Fruit fly (Drosophila melanogaster) whole organism, embryonic: ENCODE measurements around the gene mmy.

Source experiments
- Atf-2 ChIP-seq: fragments of 200-800 bp; sonication (Bioruptor generic); optimal IDR thresholded peaks from 2 replicates; lab custom pipeline; 2016; ENCODE audit warnings: missing biosample characterization, missing genetic modification characterization
- B-H1 ChIP-seq: fragments of 200-800 bp; sonication (Bioruptor generic); IDR thresholded peaks from 3 replicates; pipeline ENCODE4 v1.3.6; 2022; ENCODE audit warnings: missing biosample characterization, missing genetic modification characterization
- CG10959 ChIP-seq: fragments of 200-800 bp; sonication (Bioruptor generic); IDR thresholded peaks from 2 replicates; pipeline ENCODE4 v1.3.6; 2022; ENCODE audit warnings: missing biosample characterization, missing genetic modification characterization
- CG11504 ChIP-seq: fragments of 200-800 bp; sonication (Bioruptor generic); optimal IDR thresholded peaks from 3 replicates; lab custom pipeline; 2019; ENCODE audit warnings: missing biosample characterization, mild to moderate bottlenecking, missing genetic modification characterization, moderate library complexity
- CG12155 ChIP-seq: fragments of 200-800 bp; sonication (Bioruptor generic); optimal IDR thresholded peaks from 3 replicates; lab custom pipeline; 2016; ENCODE audit warnings: missing biosample characterization, missing genetic modification characterization
- CG15696 ChIP-seq: fragments of 200-800 bp; sonication (Bioruptor generic); optimal IDR thresholded peaks from 2 replicates; lab custom pipeline; 2019; ENCODE audit warnings: missing biosample characterization, mild to moderate bottlenecking, missing genetic modification characterization, moderate library complexity
- CG16815 ChIP-seq: fragments of 200-800 bp; sonication (Bioruptor generic); optimal IDR thresholded peaks from 3 replicates; lab custom pipeline; 2017; ENCODE audit warnings: missing biosample characterization, mild to moderate bottlenecking, missing genetic modification characterization
- CG17802 ChIP-seq: fragments of 200-800 bp; sonication (Bioruptor generic); optimal IDR thresholded peaks from 2 replicates; lab custom pipeline; 2018; ENCODE audit warnings: missing biosample characterization, mild to moderate bottlenecking, missing genetic modification characterization, moderate library complexity
- CG1792 ChIP-seq: fragments of 200-800 bp; sonication (Bioruptor generic); optimal IDR thresholded peaks from 2 replicates; lab custom pipeline; 2016; ENCODE audit warnings: missing biosample characterization, missing genetic modification characterization
- CG18011 ChIP-seq: fragments of 200-800 bp; sonication (Bioruptor generic); optimal IDR thresholded peaks from 2 replicates; lab custom pipeline; 2017; ENCODE audit warnings: missing biosample characterization, missing genetic modification characterization, mild to moderate bottlenecking, moderate library complexity, missing genotype
- CG32772 ChIP-seq: fragments of 200-800 bp; sonication (Bioruptor generic); IDR thresholded peaks from 2 replicates; pipeline ENCODE4 v1.3.6; 2022; ENCODE audit warnings: missing biosample characterization, missing genetic modification characterization
- CG3407 ChIP-seq: fragments of 200-800 bp; sonication (Bioruptor generic); optimal IDR thresholded peaks from 2 replicates; lab custom pipeline; 2018; ENCODE audit warnings: missing biosample characterization, mild to moderate bottlenecking, missing genetic modification characterization
- CG34422 ChIP-seq: fragments of 200-800 bp; sonication (Bioruptor generic); IDR thresholded peaks from 3 replicates; pipeline ENCODE4 v1.3.6; 2022; ENCODE audit warnings: missing biosample characterization, missing genetic modification characterization
- CG7372 ChIP-seq: fragments of 200-800 bp; sonication (Bioruptor generic); IDR thresholded peaks from 2 replicates; pipeline ENCODE4 v1.3.6; 2022; ENCODE audit warnings: missing biosample characterization, missing genetic modification characterization
- CG7556 ChIP-seq: fragments of 200-800 bp; sonication (Bioruptor generic); optimal IDR thresholded peaks from 2 replicates; lab custom pipeline; 2017; ENCODE audit warnings: missing biosample characterization, mild to moderate bottlenecking, missing genetic modification characterization
- CG8388 ChIP-seq: fragments of 200-800 bp; sonication (Bioruptor generic); optimal IDR thresholded peaks from 2 replicates; lab custom pipeline; 2019; ENCODE audit warnings: missing biosample characterization, mild to moderate bottlenecking, missing genetic modification characterization, moderate library complexity
- CG8924 ChIP-seq: fragments of 200-800 bp; optimal IDR thresholded peaks from 3 replicates; lab custom pipeline; 2019; ENCODE audit warnings: missing biosample characterization, mild to moderate bottlenecking, missing genetic modification characterization, moderate library complexity
- CoRest ChIP-seq: fragments of 200-800 bp; sonication (Bioruptor generic); optimal IDR thresholded peaks from 3 replicates; lab custom pipeline; 2018; ENCODE audit warnings: missing biosample characterization, mild to moderate bottlenecking, missing genetic modification characterization, moderate library complexity
- Dip2 ChIP-seq: fragments of 200-800 bp; sonication (Bioruptor generic); IDR thresholded peaks from 2 replicates; pipeline ENCODE4 v1.3.6; 2022; ENCODE audit warnings: missing biosample characterization, missing genetic modification characterization
- ERR ChIP-seq: fragments of 200-800 bp; sonication (Bioruptor generic); optimal IDR thresholded peaks from 2 replicates; lab custom pipeline; 2016; ENCODE audit warnings: missing biosample characterization, missing genetic modification characterization
- Fer1 ChIP-seq: fragments of 200-800 bp; sonication (Bioruptor generic); optimal IDR thresholded peaks from 2 replicates; lab custom pipeline; 2017; ENCODE audit warnings: missing biosample characterization, mild to moderate bottlenecking, missing genetic modification characterization
- Fer3 ChIP-seq: fragments of 200-800 bp; sonication (Bioruptor generic); optimal IDR thresholded peaks from 2 replicates; lab custom pipeline; 2018; ENCODE audit warnings: missing biosample characterization, mild to moderate bottlenecking, missing genetic modification characterization, moderate library complexity
- Hr39 ChIP-seq: fragments of >200 bp; optimal IDR thresholded peaks from 2 replicates; lab custom pipeline; 2017
- Lim3 ChIP-seq: fragments of 200-800 bp; sonication (Bioruptor generic); IDR thresholded peaks from 2 replicates; pipeline ENCODE4 v1.3.6; 2022; ENCODE audit warnings: missing biosample characterization, missing genetic modification characterization
- NC2β ChIP-seq: fragments of 200-800 bp; sonication (Bioruptor generic); optimal IDR thresholded peaks from 2 replicates; lab custom pipeline; 2016; ENCODE audit warnings: missing biosample characterization, missing genetic modification characterization
- Pdp1 ChIP-seq, 2 experiments: fragments of 200-800 bp; sonication (Bioruptor generic); optimal IDR thresholded peaks; 3 replicates each; lab custom pipeline; 2016; ENCODE audit warnings: missing biosample characterization in 2 of 2, missing genetic modification characterization in 2 of 2, mild to moderate bottlenecking in 1 of 2, moderate library complexity in 1 of 2
- Sry-β ChIP-seq: fragments of 200-800 bp; sonication (Bioruptor generic); optimal IDR thresholded peaks from 2 replicates; lab custom pipeline; 2018; ENCODE audit warnings: missing biosample characterization, mild to moderate bottlenecking, missing genetic modification characterization, moderate library complexity
- Vsx1 ChIP-seq: fragments of 200-800 bp; sonication (Bioruptor generic); optimal IDR thresholded peaks from 2 replicates; lab custom pipeline; 2017; ENCODE audit warnings: missing biosample characterization, mild to moderate bottlenecking, missing genetic modification characterization, missing genetic modification reagents
- ab ChIP-seq: fragments of 200-800 bp; sonication (Bioruptor generic); optimal IDR thresholded peaks from 2 replicates; lab custom pipeline; 2016; ENCODE audit warnings: missing biosample characterization, missing genetic modification characterization
- abd-A ChIP-seq: fragments of 200-800 bp; sonication (Bioruptor generic); optimal IDR thresholded peaks from 3 replicates; lab custom pipeline; 2019; ENCODE audit warnings: missing biosample characterization, mild to moderate bottlenecking, missing genetic modification characterization, moderate library complexity
- az2 ChIP-seq: fragments of 200-800 bp; sonication (Bioruptor generic); optimal IDR thresholded peaks from 3 replicates; lab custom pipeline; 2016; ENCODE audit warnings: missing biosample characterization, missing genetic modification characterization
- bcd ChIP-seq: fragments of 200-800 bp; sonication (Bioruptor generic); optimal IDR thresholded peaks from 2 replicates; lab custom pipeline; 2017; ENCODE audit warnings: missing biosample characterization, mild to moderate bottlenecking, missing genetic modification characterization
- bsh ChIP-seq, 2 experiments: fragments of 200-800 bp; sonication (Bioruptor generic); optimal IDR thresholded peaks; 2 replicates each; lab custom pipeline; 2017 to 2018; ENCODE audit warnings: mild to moderate bottlenecking in 2 of 2, missing biosample characterization in 2 of 2, missing genetic modification characterization in 2 of 2, moderate library complexity in 1 of 2
- cato ChIP-seq: fragments of 200-800 bp; sonication (Bioruptor generic); optimal IDR thresholded peaks from 2 replicates; lab custom pipeline; 2016; ENCODE audit warnings: missing biosample characterization, missing genetic modification characterization, borderline replicate concordance
- fd102C ChIP-seq: fragments of 200-800 bp; sonication (Bioruptor generic); optimal IDR thresholded peaks from 2 replicates; lab custom pipeline; 2018; ENCODE audit warnings: missing biosample characterization, mild to moderate bottlenecking, missing genetic modification characterization, moderate library complexity
- gro ChIP-seq: fragments of 200-800 bp; sonication (Bioruptor generic); optimal IDR thresholded peaks from 2 replicates; lab custom pipeline; 2016; ENCODE audit warnings: missing biosample characterization, missing genetic modification characterization
- gsb ChIP-seq: fragments of 200-800 bp; sonication (Bioruptor generic); IDR thresholded peaks from 2 replicates; pipeline ENCODE4 v1.3.6; 2022; ENCODE audit warnings: missing biosample characterization, missing genetic modification characterization
- inv ChIP-seq: fragments of 200-800 bp; sonication (Bioruptor generic); IDR thresholded peaks from 2 replicates; pipeline ENCODE4 v1.3.6; 2022; ENCODE audit warnings: missing biosample characterization, missing genetic modification characterization; ENCODE audit not compliant: partially characterized antibody
- ken ChIP-seq: fragments of 200-800 bp; sonication (Bioruptor generic); IDR thresholded peaks from 3 replicates; pipeline ENCODE4 v1.3.6; 2022; ENCODE audit warnings: missing biosample characterization, missing genetic modification characterization
- klu ChIP-seq: fragments of 200-800 bp; sonication (Bioruptor generic); IDR thresholded peaks from 2 replicates; pipeline ENCODE4 v1.3.6; 2022; ENCODE audit warnings: missing biosample characterization, missing genetic modification characterization
- knrl ChIP-seq: fragments of 200-800 bp; sonication (Bioruptor generic); IDR thresholded peaks from 3 replicates; pipeline ENCODE4 v1.3.6; 2022; ENCODE audit warnings: missing biosample characterization, missing genetic modification characterization; ENCODE audit not compliant: partially characterized antibody
- lmd ChIP-seq: fragments of 200-800 bp; sonication (Bioruptor generic); IDR thresholded peaks from 2 replicates; pipeline ENCODE4 v1.3.6; 2022; ENCODE audit warnings: missing biosample characterization, missing genetic modification characterization
- lola ChIP-seq, 3 experiments: fragments of >200 bp in 2 of 3; fragments of 200-800 bp in 1 of 3; sonication (Bioruptor generic) in 1 of 3; optimal IDR thresholded peaks; 2 replicates each; lab custom pipeline; 2017 to 2019; ENCODE audit warnings: missing biosample characterization in 3 of 3, missing genetic modification characterization in 3 of 3, mild to moderate bottlenecking in 1 of 3, moderate library complexity in 1 of 3
- mld ChIP-seq: fragments of 200-800 bp; sonication (Bioruptor generic); IDR thresholded peaks from 3 replicates; pipeline ENCODE4 v1.3.6; 2022; ENCODE audit warnings: missing biosample characterization, missing genetic modification characterization; ENCODE audit not compliant: partially characterized antibody
- nerfin-1 ChIP-seq: fragments of 200-800 bp; sonication (Bioruptor generic); optimal IDR thresholded peaks from 3 replicates; lab custom pipeline; 2019; ENCODE audit warnings: missing biosample characterization, mild to moderate bottlenecking, missing genetic modification characterization, moderate library complexity
- ro ChIP-seq: fragments of 200-800 bp; sonication (Bioruptor generic); IDR thresholded peaks from 2 replicates; pipeline ENCODE4 v1.3.6; 2022; ENCODE audit warnings: missing biosample characterization, missing genetic modification characterization
- schlank ChIP-seq: fragments of 200-800 bp; sonication (Bioruptor generic); optimal IDR thresholded peaks from 2 replicates; lab custom pipeline; 2018; ENCODE audit warnings: missing biosample characterization, mild to moderate bottlenecking, missing genetic modification characterization
- slp2 ChIP-seq: fragments of 200-800 bp; sonication (Bioruptor generic); optimal IDR thresholded peaks from 2 replicates; lab custom pipeline; 2016; ENCODE audit warnings: missing biosample characterization, missing genetic modification characterization
- sr ChIP-seq: fragments of 200-800 bp; sonication (Bioruptor generic); IDR thresholded peaks from 3 replicates; pipeline ENCODE4 v1.3.6; 2022; ENCODE audit warnings: missing biosample characterization, missing genetic modification characterization

mmy gene

dm6 chr2L:6455955-6456599 is 17.6 kb downstream of the mmy start, which contains the start of gene frj (continued):
- TF ChIP-seq CG3407 (GFP tag; lab: Kevin White, UChicago): no peak
- peak; percentile 48 for TF ChIP-seq CG10959 (GFP tag; lab: Robert Waterston, UW)
- TF ChIP-seq Dip2 (GFP tag; lab: Robert Waterston, UW): no peak
- TF ChIP-seq B-H1 (GFP tag; lab: Robert Waterston, UW): peak; percentile 39; the same call in 1 of the 3 replicates
- peak; percentile 33 for TF ChIP-seq ab
- TF ChIP-seq Fer3 (tag; lab: Kevin White, UChicago): peak; percentile 41
- TF ChIP-seq fd102C (GFP tag; lab: Kevin White, UChicago): no peak
- peak; percentile 71 for TF ChIP-seq nerfin-1 (tag; lab: Kevin White, UChicago)
- TF ChIP-seq CG17802: peak; percentile 95
- TF ChIP-seq ERR: no peak
- TF ChIP-seq CG34422: peak; percentile 62; the same call in 1 of the 3 replicates
- TF ChIP-seq CG1792 (GFP tag; lab: Kevin White, UChicago): no peak
- TF ChIP-seq cato (GFP tag; lab: Kevin White, UChicago): peak; percentile 61
- TF ChIP-seq bcd (GFP tag; lab: Kevin White, UChicago): peak; percentile 68
- TF ChIP-seq gro (GFP tag; lab: Kevin White, UChicago): peak; percentile 62
- peak; percentile 74; the same call in 2 of the 3 replicates for TF ChIP-seq ken (GFP tag; lab: Robert Waterston, UW)
- peak; percentile 60 for TF ChIP-seq CG8924 (tag; lab: Kevin White, UChicago)
- no peak for TF ChIP-seq CG7372 (GFP tag; lab: Robert Waterston, UW)
- peak; percentile 78 for TF ChIP-seq knrl (GFP tag; lab: Robert Waterston, UW)
- TF ChIP-seq abd-A (tag; lab: Kevin White, UChicago): no peak
- TF ChIP-seq CG15696 (tag; lab: Kevin White, UChicago): peak; percentile 58
- peak; percentile 56 to 65 for TF ChIP-seq Pdp1 (GFP tag; optimal IDR thresholded peaks at IDR 0.05; lab: Kevin White, UChicago)
- peak; percentile 52; the same call in 1 of the 2 replicates for TF ChIP-seq inv (GFP tag; lab: Robert Waterston, UW)
- TF ChIP-seq lmd: peak; percentile 76
- no peak for TF ChIP-seq mld (GFP tag; lab: Robert Waterston, UW)
- TF ChIP-seq CoRest (tag; lab: Kevin White, UChicago): peak; percentile 80
- peak; percentile 43 for TF ChIP-seq Vsx1 (GFP tag; lab: Kevin White, UChicago)
- TF ChIP-seq CG8388 (GFP tag; lab: Kevin White, UChicago): peak; percentile 45
- TF ChIP-seq lola (GFP tag; optimal IDR thresholded peaks at IDR 0.05; lab: Kevin White, UChicago): peak in 2 of 3 experiments; percentile 26 to 91
- no peak for TF ChIP-seq gsb
- 0 out of 2 replicates have a peak, but pooled peaks have one; percentile 33 for TF ChIP-seq CG32772 (GFP tag; lab: Robert Waterston, UW)
- TF ChIP-seq az2 (GFP tag; lab: Kevin White, UChicago): peak; percentile 53
- TF ChIP-seq CG18011 (GFP tag; lab: Kevin White, UChicago): no peak
- TF ChIP-seq bsh (GFP tag; optimal IDR thresholded peaks at IDR 0.05; lab: Kevin White, UChicago): peak in 1 of 2 experiments; percentile 39
- TF ChIP-seq slp2 (GFP tag; lab: Kevin White, UChicago): peak; percentile 56
- no peak for TF ChIP-seq Fer1 (GFP tag; lab: Kevin White, UChicago)
- peak; percentile 48; the same call in 1 of the 2 replicates for TF ChIP-seq klu
- TF ChIP-seq Hr39 (lab: Kevin White, UChicago): no peak
- TF ChIP-seq CG7556 (GFP tag; lab: Kevin White, UChicago): peak; percentile 32
- TF ChIP-seq Lim3 (GFP tag; lab: Robert Waterston, UW): no peak
- no peak for TF ChIP-seq schlank (tag; lab: Kevin White, UChicago)
- no peak for TF ChIP-seq CG11504 (tag; lab: Kevin White, UChicago)
- TF ChIP-seq Atf-2: peak; percentile 45
- peak; percentile 45 for TF ChIP-seq CG12155 (GFP tag; lab: Kevin White, UChicago)
- peak; percentile 61 for TF ChIP-seq CG16815 (GFP tag; lab: Kevin White, UChicago)
- TF ChIP-seq sr: 0 out of 3 replicates have a peak, but pooled peaks have one; percentile 12
- TF ChIP-seq NC2β (GFP tag; lab: Kevin White, UChicago): peak; percentile 54
- no peak for TF ChIP-seq Sry-β
- TF ChIP-seq ro (GFP tag; lab: Robert Waterston, UW): no peak
